Fruit fly (Drosophila melanogaster) whole organism, pupa: Measurements from ENCODE around the gene GstD6.
A peak's percentile ranks its signal among the peaks of the same experiment; 100 is the strongest.

ENCODE experiments used
- CG10348 ChIP-seq: fragments of 200-800 bp; sonication (Bioruptor generic); IDR thresholded peaks from 2 replicates; pipeline ENCODE4 v1.3.6; 2022; ENCODE audit warnings: missing biosample characterization, missing genetic modification characterization
- CG12605 ChIP-seq: fragments of 200-800 bp; sonication (Bioruptor generic); IDR thresholded peaks from 2 replicates; pipeline ENCODE4 v1.3.6; 2022; ENCODE audit warnings: missing biosample characterization, missing genetic modification characterization
- CG13204 ChIP-seq: fragments of 200-800 bp; sonication (Bioruptor generic); optimal IDR thresholded peaks from 2 replicates; lab custom pipeline; 2018; ENCODE audit warnings: missing biosample characterization, mild to moderate bottlenecking, missing genetic modification characterization, moderate library complexity
- CG14655 ChIP-seq: fragments of 200-800 bp; sonication (Bioruptor generic); optimal IDR thresholded peaks from 3 replicates; lab custom pipeline; 2017; ENCODE audit warnings: mild to moderate bottlenecking, missing biosample characterization, missing genetic modification reagents, missing genetic modification characterization
- CG15710 ChIP-seq: fragments of 200-800 bp; sonication (Bioruptor generic); optimal IDR thresholded peaks from 2 replicates; lab custom pipeline; 2018; ENCODE audit warnings: missing biosample characterization, mild to moderate bottlenecking, missing genetic modification characterization, moderate library complexity
- CG17806 ChIP-seq: fragments of 200-800 bp; sonication (Bioruptor generic); optimal IDR thresholded peaks from 2 replicates; lab custom pipeline; 2018; ENCODE audit warnings: missing biosample characterization, mild to moderate bottlenecking, missing genetic modification characterization, moderate library complexity
- CG32121 ChIP-seq: fragments of 200-800 bp; sonication (Bioruptor generic); IDR thresholded peaks from 2 replicates; pipeline ENCODE4 v1.3.6; 2022; ENCODE audit warnings: missing biosample characterization, missing genetic modification characterization
- CG34367 ChIP-seq: fragments of 200-800 bp; sonication (Bioruptor generic); optimal IDR thresholded peaks from 2 replicates; lab custom pipeline; 2018; ENCODE audit warnings: missing biosample characterization, mild to moderate bottlenecking, missing genetic modification characterization
- CG4496 ChIP-seq: fragments of 200-800 bp; sonication (Bioruptor generic); IDR thresholded peaks from 3 replicates; pipeline ENCODE4 v1.3.6; 2022; ENCODE audit warnings: missing biosample characterization, missing genetic modification characterization
- CG8159 ChIP-seq: fragments of 200-800 bp; sonication (Bioruptor generic); optimal IDR thresholded peaks from 3 replicates; lab custom pipeline; 2018; ENCODE audit warnings: missing biosample characterization, mild to moderate bottlenecking, missing genetic modification characterization, moderate library complexity
- CG8301 ChIP-seq: fragments of 200-800 bp; sonication (Bioruptor generic); optimal IDR thresholded peaks from 2 replicates; lab custom pipeline; 2018; ENCODE audit warnings: missing biosample characterization, mild to moderate bottlenecking, missing genetic modification characterization
- CG9948 ChIP-seq: fragments of 200-800 bp; sonication (Bioruptor generic); optimal IDR thresholded peaks from 2 replicates; lab custom pipeline; 2018; ENCODE audit warnings: missing biosample characterization, mild to moderate bottlenecking, missing genetic modification characterization, moderate library complexity
- D1 ChIP-seq: fragments of 200-800 bp; sonication (Bioruptor generic); optimal IDR thresholded peaks from 2 replicates; lab custom pipeline; 2018; ENCODE audit warnings: missing biosample characterization, mild to moderate bottlenecking, missing genetic modification characterization, moderate library complexity
- EcR ChIP-seq: fragments of 200-800 bp; sonication (Bioruptor generic); optimal IDR thresholded peaks from 3 replicates; lab custom pipeline; 2019; ENCODE audit warnings: missing biosample characterization, missing genetic modification characterization, mild to moderate bottlenecking, moderate library complexity, missing genetic modification reagents
- Ets98B ChIP-seq: fragments of 200-800 bp; sonication (Bioruptor generic); IDR thresholded peaks from 2 replicates; pipeline ENCODE4 v1.3.6; 2022; ENCODE audit warnings: missing biosample characterization, missing genetic modification characterization
- Pif1A ChIP-seq: fragments of 200-800 bp; sonication (Bioruptor generic); optimal IDR thresholded peaks from 3 replicates; lab custom pipeline; 2016; ENCODE audit warnings: missing biosample characterization, missing genetic modification characterization
- Pif1B ChIP-seq: fragments of 200-800 bp; sonication (Bioruptor generic); optimal IDR thresholded peaks from 3 replicates; lab custom pipeline; 2016; ENCODE audit warnings: missing biosample characterization, missing genetic modification characterization
- Snoo ChIP-seq: fragments of 200-800 bp; sonication (Bioruptor generic); optimal IDR thresholded peaks from 3 replicates; lab custom pipeline; 2017; ENCODE audit warnings: missing biosample characterization, mild to moderate bottlenecking, missing genetic modification characterization, inconsistent platforms
- fd96Ca ChIP-seq: fragments of 200-800 bp; sonication (Bioruptor generic); IDR thresholded peaks from 3 replicates; pipeline ENCODE4 v1.3.6; 2022; ENCODE audit warnings: missing biosample characterization, missing genetic modification characterization
- gl ChIP-seq: fragments of 200-800 bp; sonication (Bioruptor generic); optimal IDR thresholded peaks from 2 replicates; lab custom pipeline; 2018; ENCODE audit warnings: missing biosample characterization, mild to moderate bottlenecking, missing genetic modification characterization
- rn ChIP-seq: fragments of 200-800 bp; sonication (Bioruptor generic); IDR thresholded peaks from 2 replicates; pipeline ENCODE4 v1.3.6; 2022; ENCODE audit warnings: missing biosample characterization, missing genetic modification characterization

The GstD6 gene

DNA sequence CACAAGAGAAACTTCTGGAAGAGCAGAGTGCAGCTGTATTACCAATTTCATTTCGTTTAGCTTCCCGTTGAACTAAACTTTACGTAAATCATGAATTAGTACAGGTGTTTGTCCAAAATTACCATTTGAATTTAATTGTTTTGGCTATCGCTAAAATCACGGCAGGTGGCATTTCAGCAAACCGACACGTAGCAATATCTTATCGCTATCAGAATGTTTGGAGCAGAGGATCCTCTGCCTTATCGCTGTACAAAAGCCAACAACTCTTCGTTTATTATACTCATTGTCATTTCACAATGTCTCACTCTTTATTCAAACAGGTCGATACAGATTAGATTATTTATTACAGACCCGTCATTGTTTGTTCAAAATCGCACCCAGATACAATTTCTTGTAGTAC, 11.0 kb upstream of the GstD6 start:
- TF ChIP-seq CG17806 (tag; lab: Kevin White, UChicago) (no peak), EcR (GFP tag; lab: Kevin White, UChicago) (no peak), CG15710 (tag; lab: Kevin White, UChicago) (no peak), CG10348 (GFP tag; lab: Robert Waterston, UW) (no peak), Pif1B (GFP tag; lab: Kevin White, UChicago) (no peak), Snoo (tag; lab: Kevin White, UChicago) (no peak), CG14655 (GFP tag; lab: Kevin White, UChicago) (no peak), gl (no peak), CG12605 (GFP tag; lab: Robert Waterston, UW) (no peak), Pif1A (no peak), CG8159 (tag; lab: Kevin White, UChicago) (no peak)

DNA sequence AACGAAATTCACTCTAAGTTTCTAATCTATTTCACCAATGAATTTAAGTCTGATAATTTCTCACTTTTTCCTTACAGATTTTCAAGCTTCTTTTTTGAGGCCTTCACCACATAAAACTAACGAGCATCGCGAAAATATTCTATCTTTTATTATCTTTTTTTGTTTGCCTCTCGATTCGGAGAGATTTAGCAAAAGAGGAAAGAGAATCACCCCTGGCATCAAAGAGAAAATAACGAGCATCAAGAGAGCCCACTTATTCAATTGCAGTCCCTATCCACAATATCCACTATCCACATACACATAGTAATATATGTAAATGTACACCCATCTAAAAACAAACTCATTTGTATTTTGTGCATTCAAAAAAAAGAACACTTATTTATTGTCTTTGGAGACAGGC, 9.5 kb upstream of the GstD6 start, which contains the start of gene GstD9:
Gene GstD9, minus strand, starts transcription at position 101 of the 400 bp plus-strand sequence.
- TF ChIP-seq CG14655 (GFP tag; lab: Kevin White, UChicago), result no peak
- TF ChIP-seq CG32121 (GFP tag; lab: Robert Waterston, UW), result no peak
- TF ChIP-seq gl, result no peak
- no peak for TF ChIP-seq CG8159 (tag; lab: Kevin White, UChicago)
- TF ChIP-seq D1 (tag; lab: Kevin White, UChicago), result no peak
- TF ChIP-seq CG34367, result no peak
- TF ChIP-seq EcR (GFP tag; lab: Kevin White, UChicago), result no peak
- no peak for TF ChIP-seq CG17806 (tag; lab: Kevin White, UChicago)
- no peak for TF ChIP-seq CG8301 (tag; lab: Kevin White, UChicago)

DNA sequence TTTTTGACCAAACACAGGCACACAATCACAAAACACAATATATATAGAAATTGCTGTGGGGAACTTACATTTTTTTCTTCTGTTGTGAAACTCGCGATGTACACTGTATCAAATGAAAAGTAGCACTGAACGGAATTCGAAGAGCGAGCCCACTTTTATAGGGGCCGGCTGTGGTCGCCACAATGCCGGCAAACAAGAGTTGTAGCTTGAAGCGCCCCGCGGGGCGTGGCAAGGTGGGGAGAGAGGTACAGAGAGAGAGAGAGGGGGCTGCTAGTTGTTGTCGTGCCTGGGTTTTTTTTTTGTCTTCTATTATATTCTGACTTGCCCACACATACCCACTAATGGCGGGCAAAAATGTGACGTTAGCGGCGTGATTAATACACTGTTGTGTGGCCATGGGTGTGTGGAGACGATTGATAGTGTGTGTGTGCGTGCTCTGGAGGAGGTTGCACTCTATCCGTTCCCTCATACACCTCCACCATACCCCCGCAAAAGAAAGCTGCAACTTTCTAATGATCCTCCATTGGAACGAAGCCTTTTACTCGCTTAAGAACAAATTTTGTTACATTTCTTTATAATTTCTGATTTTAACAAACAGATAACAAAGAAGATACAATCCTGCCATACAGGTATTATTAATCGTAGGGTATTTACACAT, 7.7 kb upstream of the GstD6 start, which contains the start of gene GstD1:
Gene GstD1, minus strand, starts transcription at position 134 of the 658 bp plus-strand sequence.
- TF ChIP-seq CG15710 (tag; lab: Kevin White, UChicago) (peak; percentile 24), Pif1B (GFP tag; lab: Kevin White, UChicago) (peak; percentile 38), EcR (GFP tag; lab: Kevin White, UChicago) (peak; percentile 48), CG14655 (GFP tag; lab: Kevin White, UChicago) (peak; percentile 86), CG4496 (GFP tag; lab: Robert Waterston, UW) (peak; percentile 74), gl (no peak), CG10348 (GFP tag; lab: Robert Waterston, UW) (peak; percentile 30), CG8159 (tag; lab: Kevin White, UChicago) (peak; percentile 47), CG34367 (peak; percentile 17), rn (GFP tag; lab: Robert Waterston, UW) (no peak), CG17806 (tag; lab: Kevin White, UChicago) (peak; percentile 39), CG13204 (GFP tag; lab: Kevin White, UChicago) (no peak), CG9948 (tag; lab: Kevin White, UChicago) (peak; percentile 72), fd96Ca (peak; percentile 89; the same call in 2 of the 3 replicates), Pif1A (peak; percentile 53), CG8301 (tag; lab: Kevin White, UChicago) (peak; percentile 88), CG12605 (GFP tag; lab: Robert Waterston, UW) (peak; percentile 75), CG32121 (GFP tag; lab: Robert Waterston, UW) (peak; percentile 92), Snoo (tag; lab: Kevin White, UChicago) (peak; percentile 14), Ets98B (peak; percentile 90), D1 (tag; lab: Kevin White, UChicago) (no peak)

- TF ChIP-seq CG8301 (tag; lab: Kevin White, UChicago), result no peak
- TF ChIP-seq EcR (GFP tag; lab: Kevin White, UChicago), result no peak
- TF ChIP-seq Pif1B (GFP tag; lab: Kevin White, UChicago), result no peak
- no peak for TF ChIP-seq rn (GFP tag; lab: Robert Waterston, UW)
- TF ChIP-seq Ets98B, result no peak
- TF ChIP-seq gl, result no peak
- no peak for TF ChIP-seq CG10348 (GFP tag; lab: Robert Waterston, UW)
- no peak for TF ChIP-seq CG9948 (tag; lab: Kevin White, UChicago)
- no peak for TF ChIP-seq CG14655 (GFP tag; lab: Kevin White, UChicago)
These were observed 6.9 kb upstream of the GstD6 start for dm6 chr3R:12369793-12370642.

DNA sequence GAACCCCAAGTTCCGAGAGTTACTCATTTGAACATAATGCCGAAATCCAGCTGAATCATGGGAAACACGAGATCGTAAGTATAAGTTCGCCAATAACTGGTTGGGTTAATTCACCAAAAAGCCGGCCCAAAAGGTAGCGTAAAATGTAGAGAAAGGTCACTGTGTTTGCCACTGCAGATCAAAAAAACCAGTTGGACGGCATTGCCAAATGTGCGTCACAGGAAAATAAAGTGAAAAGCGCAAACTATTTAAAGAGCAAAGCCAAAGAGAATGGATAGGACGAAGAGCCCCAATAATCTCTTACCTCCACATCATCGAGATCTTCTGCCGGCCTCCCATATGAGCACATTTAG, 6.3 kb upstream of the GstD6 start:
- TF ChIP-seq Pif1B (GFP tag; lab: Kevin White, UChicago), result no peak
- no peak for TF ChIP-seq rn (GFP tag; lab: Robert Waterston, UW)
- TF ChIP-seq CG12605 (GFP tag; lab: Robert Waterston, UW), result peak; percentile 10; the same call in 1 of the 2 replicates
- TF ChIP-seq Snoo (tag; lab: Kevin White, UChicago), result no peak
- no peak for TF ChIP-seq CG8301 (tag; lab: Kevin White, UChicago)
- TF ChIP-seq CG9948 (tag; lab: Kevin White, UChicago), result no peak
- TF ChIP-seq CG32121 (GFP tag; lab: Robert Waterston, UW), result no peak
- no peak for TF ChIP-seq CG4496 (GFP tag; lab: Robert Waterston, UW)
- TF ChIP-seq CG8159 (tag; lab: Kevin White, UChicago), result no peak
- TF ChIP-seq Ets98B, result no peak
- TF ChIP-seq CG15710 (tag; lab: Kevin White, UChicago), result no peak
- TF ChIP-seq Pif1A, result no peak
- peak; percentile 84 for TF ChIP-seq EcR (GFP tag; lab: Kevin White, UChicago)
